Worm (Caenorhabditis elegans): ENCODE measurements around the gene clec-199.
A peak's percentile ranks its signal among the peaks of the same experiment; 100 is the strongest.

clec-199 gene

DNA sequence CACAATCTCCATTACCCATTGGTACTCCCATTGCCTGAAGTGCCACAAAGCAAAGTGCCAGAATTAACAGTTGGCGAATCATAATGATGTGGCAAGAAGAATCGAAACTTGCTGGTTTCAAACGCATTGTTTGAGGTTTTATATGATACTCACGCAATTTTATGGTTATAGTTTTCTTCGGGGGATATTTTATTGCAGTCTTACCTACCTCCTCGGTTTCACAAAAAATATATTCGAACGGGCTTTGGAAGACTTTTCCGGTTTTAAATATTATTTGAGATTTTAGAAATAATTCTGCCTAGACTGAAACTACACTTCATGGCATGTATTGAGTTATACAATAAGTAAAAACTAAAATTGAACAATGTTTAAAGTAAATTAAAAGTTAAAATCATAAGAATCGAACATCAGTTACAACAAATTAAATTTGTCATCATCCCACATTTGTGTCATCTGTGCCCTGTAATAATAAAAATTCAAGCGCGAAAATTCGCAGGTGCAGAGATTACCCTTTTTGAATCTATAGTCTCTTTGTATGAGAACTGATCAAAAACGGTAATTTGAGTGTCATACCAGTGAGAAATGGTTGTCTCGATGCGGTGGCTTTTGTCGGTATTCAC lies 5.0 kb upstream of the clec-199 start, which contains the start of the genes clec-197 and clec-198:
clec-197 (minus strand) TSS at position 101 of the 620 bp plus-strand sequence.
clec-198 (plus strand) TSS at position 570 of the 620 bp plus-strand sequence.
- TF ChIP-seq hmbx-1 (tag; optimal IDR thresholded peaks at IDR 0.05) (no peak), flt-1 (GFP tag; IDR thresholded peaks at IDR 0.05) (no peak), tra-4 (tag; optimal IDR thresholded peaks at IDR 0.05) (no peak), pes-1 (GFP tag; IDR thresholded peaks at IDR 0.05) (no peak), sea-1 (GFP tag; conservative IDR thresholded peaks at IDR 0.05) (no peak), ceh-13 (GFP tag; optimal IDR thresholded peaks at IDR 0.05) (no peak), ets-7 (tag; optimal IDR thresholded peaks at IDR 0.05) (no peak), hmg-4 (GFP tag; optimal IDR thresholded peaks at IDR 0.05) (no peak), tbx-11 (GFP tag; IDR thresholded peaks at IDR 0.05) (no peak), F13C5.2 (tag; optimal IDR thresholded peaks at IDR 0.05) (no peak), ceh-36 (tag; optimal IDR thresholded peaks at IDR 0.05) (no peak), ama-1 (optimal IDR thresholded peaks at IDR 0.05) (no peak), tbx-37 (GFP tag; conservative IDR thresholded peaks at IDR 0.05) (no peak), B0310.2 (tag; optimal IDR thresholded peaks at IDR 0.05) (no peak), aly-1 (tag; optimal IDR thresholded peaks at IDR 0.05) (no peak)

DNA sequence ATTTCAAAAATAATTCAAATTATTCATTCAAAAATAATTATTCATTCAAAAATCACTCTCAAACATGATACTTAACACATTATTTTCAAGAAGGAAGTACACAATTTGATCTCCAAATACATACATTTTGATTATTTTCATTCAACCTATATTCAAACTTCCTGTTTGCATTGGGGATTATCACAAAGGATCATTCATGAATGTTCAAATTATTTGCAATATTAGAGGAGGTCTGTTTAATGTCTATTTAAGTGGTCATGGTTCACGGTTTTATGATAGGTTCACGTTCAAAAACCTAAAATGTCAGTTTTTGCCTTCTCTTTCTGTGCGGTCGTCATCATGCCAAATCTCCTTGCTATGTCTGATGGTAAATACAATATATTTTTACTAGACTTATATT lies 9.5 kb downstream of the clec-199 start, which contains the start of gene clec-202:
clec-202 (plus strand) TSS at position 301 of the 400 bp plus-strand sequence.
- TF ChIP-seq sea-1 (GFP tag; conservative IDR thresholded peaks at IDR 0.05) (no peak), hnd-1 (tag; optimal IDR thresholded peaks at IDR 0.05) (no peak), hmbx-1 (tag; optimal IDR thresholded peaks at IDR 0.05) (no peak), flt-1 (GFP tag; IDR thresholded peaks at IDR 0.05) (no peak), B0310.2 (tag; optimal IDR thresholded peaks at IDR 0.05) (no peak), ceh-36 (tag; optimal IDR thresholded peaks at IDR 0.05) (no peak)

DNA sequence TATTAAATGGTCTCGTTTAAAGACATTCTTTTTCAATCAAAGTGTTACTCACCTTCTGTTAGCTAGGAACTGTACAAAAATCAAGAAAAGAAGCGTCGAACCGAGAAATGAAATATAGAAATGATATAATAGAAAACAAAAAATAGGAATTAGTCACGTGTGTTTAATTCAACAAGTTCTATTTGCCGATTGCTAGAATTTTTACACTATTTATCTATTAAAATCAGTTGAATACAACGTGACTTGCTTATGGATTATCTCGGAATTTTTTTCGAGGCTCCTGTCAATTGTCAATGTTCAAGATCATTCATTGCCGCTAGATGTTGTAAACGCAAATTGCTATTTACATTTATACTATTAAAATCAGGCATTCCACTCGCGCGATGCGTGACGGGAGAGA lies 15.6 kb downstream of the clec-199 start, which contains the start of gene zipt-17:
zipt-17 (minus strand) TSS at position 101 of the 400 bp plus-strand sequence.
- TF ChIP-seq hmg-4 (GFP tag; optimal IDR thresholded peaks at IDR 0.05) (no peak), ceh-36 (tag; optimal IDR thresholded peaks at IDR 0.05) (no peak), B0310.2 (tag; optimal IDR thresholded peaks at IDR 0.05) (no peak), hmbx-1 (tag; optimal IDR thresholded peaks at IDR 0.05) (no peak), ceh-13 (GFP tag; optimal IDR thresholded peaks at IDR 0.05) (no peak), tbx-37 (GFP tag; conservative IDR thresholded peaks at IDR 0.05) (no peak), ama-1 (optimal IDR thresholded peaks at IDR 0.05) (no peak), hnd-1 (tag; optimal IDR thresholded peaks at IDR 0.05) (no peak), F13C5.2 (tag; optimal IDR thresholded peaks at IDR 0.05) (no peak), scrt-1 (GFP tag; IDR thresholded peaks at IDR 0.05) (no peak), ets-7 (tag; optimal IDR thresholded peaks at IDR 0.05) (no peak), tra-4 (tag; optimal IDR thresholded peaks at IDR 0.05) (no peak)

DNA sequence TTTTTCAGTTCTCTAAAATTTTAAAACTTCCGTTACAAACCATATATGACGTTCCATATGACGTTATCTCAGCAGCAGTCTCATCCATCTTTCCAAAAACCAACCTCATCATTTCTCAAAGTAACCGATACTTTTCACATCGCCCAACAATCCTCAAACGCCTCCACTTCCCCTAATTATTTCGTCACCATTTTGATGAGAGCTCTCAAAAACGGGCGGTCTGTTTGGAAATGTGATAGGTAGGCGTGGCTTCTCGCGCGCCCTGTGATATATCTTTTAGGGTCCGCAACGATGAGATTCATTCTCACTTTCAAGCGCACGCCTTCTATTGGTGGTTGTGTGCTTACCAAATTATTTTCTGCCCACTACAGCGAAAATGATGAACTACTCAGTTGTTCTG lies 16.6 kb downstream of the clec-199 start, which contains the start of gene trh-1:
trh-1 (plus strand) TSS at position 301 of the 400 bp plus-strand sequence.
- no peak for TF ChIP-seq flt-1 (GFP tag; IDR thresholded peaks at IDR 0.05)
- no peak for TF ChIP-seq aly-1 (tag; optimal IDR thresholded peaks at IDR 0.05)
- TF ChIP-seq sea-1 (GFP tag; conservative IDR thresholded peaks at IDR 0.05): no peak
- no peak for TF ChIP-seq pes-1 (GFP tag; IDR thresholded peaks at IDR 0.05)
- no peak for TF ChIP-seq tra-4 (tag; optimal IDR thresholded peaks at IDR 0.05)
- TF ChIP-seq tbx-11 (GFP tag; IDR thresholded peaks at IDR 0.05): no peak
- TF ChIP-seq hnd-1 (tag; optimal IDR thresholded peaks at IDR 0.05): no peak
- no peak for TF ChIP-seq F13C5.2 (tag; optimal IDR thresholded peaks at IDR 0.05)
- TF ChIP-seq ama-1 (optimal IDR thresholded peaks at IDR 0.05): no peak
- TF ChIP-seq ceh-13 (GFP tag; optimal IDR thresholded peaks at IDR 0.05): no peak
- TF ChIP-seq ceh-36 (tag; optimal IDR thresholded peaks at IDR 0.05): no peak

- TF ChIP-seq sea-1 (GFP tag; conservative IDR thresholded peaks at IDR 0.05) (no peak), flt-1 (GFP tag; IDR thresholded peaks at IDR 0.05) (no peak), aly-1 (tag; optimal IDR thresholded peaks at IDR 0.05) (no peak), tra-4 (tag; optimal IDR thresholded peaks at IDR 0.05) (no peak), hnd-1 (tag; optimal IDR thresholded peaks at IDR 0.05) (no peak), F13C5.2 (tag; optimal IDR thresholded peaks at IDR 0.05) (no peak), hmbx-1 (tag; optimal IDR thresholded peaks at IDR 0.05) (no peak), ets-7 (tag; optimal IDR thresholded peaks at IDR 0.05) (no peak), scrt-1 (GFP tag; IDR thresholded peaks at IDR 0.05) (no peak), hmg-4 (GFP tag; optimal IDR thresholded peaks at IDR 0.05) (no peak), pes-1 (GFP tag; IDR thresholded peaks at IDR 0.05) (no peak), tbx-11 (GFP tag; IDR thresholded peaks at IDR 0.05) (no peak), tbx-37 (GFP tag; conservative IDR thresholded peaks at IDR 0.05) (no peak), ama-1 (optimal IDR thresholded peaks at IDR 0.05) (no peak), ceh-13 (GFP tag; optimal IDR thresholded peaks at IDR 0.05) (no peak), B0310.2 (tag; optimal IDR thresholded peaks at IDR 0.05) (no peak)
Observed at ce11 chrIV:17371469-17371868, 19.8 kb downstream of the clec-199 start, which contains the start of gene C30H6.5. C30H6.5 (plus strand) TSS chrIV:17371769.

ce11 chrIV:17376127-17376526 lies 24.4 kb downstream of the clec-199 start, which contains the start of gene haf-1:
haf-1 (plus strand) TSS chrIV:17376427.
- TF ChIP-seq F13C5.2 (tag; optimal IDR thresholded peaks at IDR 0.05) (no peak), hmbx-1 (tag; optimal IDR thresholded peaks at IDR 0.05) (no peak), ama-1 (optimal IDR thresholded peaks at IDR 0.05) (no peak), ets-7 (tag; optimal IDR thresholded peaks at IDR 0.05) (no peak), tbx-11 (GFP tag; IDR thresholded peaks at IDR 0.05) (no peak), sea-1 (GFP tag; conservative IDR thresholded peaks at IDR 0.05) (no peak), ceh-13 (GFP tag; optimal IDR thresholded peaks at IDR 0.05) (no peak), pes-1 (GFP tag; IDR thresholded peaks at IDR 0.05) (no peak), flt-1 (GFP tag; IDR thresholded peaks at IDR 0.05) (no peak), tbx-37 (GFP tag; conservative IDR thresholded peaks at IDR 0.05) (no peak), scrt-1 (GFP tag; IDR thresholded peaks at IDR 0.05) (no peak), B0310.2 (tag; optimal IDR thresholded peaks at IDR 0.05) (no peak)

DNA sequence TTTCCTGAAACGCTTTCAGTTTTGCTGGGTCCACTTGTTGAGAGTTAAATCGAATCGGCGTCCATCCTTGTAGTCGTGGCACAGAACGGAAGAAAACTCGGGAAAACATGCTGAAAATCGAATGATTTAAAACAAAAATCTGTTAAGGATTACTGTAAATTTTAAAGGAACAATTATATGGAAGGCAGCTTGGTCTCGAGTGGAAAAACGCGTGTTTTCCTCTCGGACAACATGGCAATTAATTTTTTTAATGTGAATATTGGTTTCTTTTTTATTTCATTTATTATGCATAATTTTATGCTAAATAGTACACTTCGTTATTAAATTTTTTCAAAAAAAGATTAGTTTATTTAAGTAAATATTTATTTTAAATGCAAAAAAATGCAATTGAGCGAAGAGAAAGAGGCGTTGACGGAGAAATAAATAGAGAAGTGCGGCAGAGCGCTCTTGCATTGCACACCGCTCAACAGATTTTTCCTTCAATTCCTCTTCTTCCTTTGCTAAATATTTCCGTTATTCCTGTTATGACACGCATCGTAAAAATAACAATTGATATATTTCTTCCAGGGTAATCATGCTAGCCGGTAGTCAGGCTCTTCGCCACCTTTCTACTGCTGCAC lies 28.5 kb downstream of the clec-199 start, which contains the start of the genes C30H6.9 and dlat-2:
C30H6.9 (minus strand) TSS at position 110 of the 620 bp plus-strand sequence.
dlat-2 (plus strand) TSS at position 566 of the 620 bp plus-strand sequence.
- no peak for TF ChIP-seq sea-1 (GFP tag; conservative IDR thresholded peaks at IDR 0.05)
- peak; percentile 32 for TF ChIP-seq F13C5.2 (tag; optimal IDR thresholded peaks at IDR 0.05)
